Fruit fly (Drosophila melanogaster) whole organism, adult: Measurements from ENCODE around the gene CG9168.

ENCODE experiments used
- CG11617 ChIP-seq: fragments of 200-800 bp; sonication (Bioruptor generic); optimal IDR thresholded peaks from 2 replicates; lab custom pipeline; 2017; ENCODE audit warnings: mild to moderate bottlenecking, missing biosample characterization, missing genetic modification reagents, missing genetic modification characterization
- CG12768 ChIP-seq: fragments of 200-800 bp; sonication (Bioruptor generic); optimal IDR thresholded peaks from 2 replicates; lab custom pipeline; 2017; ENCODE audit warnings: missing biosample characterization, missing genetic modification characterization, mild to moderate bottlenecking, moderate library complexity, missing genetic modification reagents
- CG14711 ChIP-seq: fragments of 200-800 bp; sonication (Bioruptor generic); optimal IDR thresholded peaks from 2 replicates; lab custom pipeline; 2018; ENCODE audit warnings: missing biosample characterization, mild to moderate bottlenecking, missing genetic modification characterization, moderate library complexity
- CG1620 ChIP-seq: fragments of 200-800 bp; sonication (Bioruptor generic); optimal IDR thresholded peaks from 2 replicates; lab custom pipeline; 2016; ENCODE audit warnings: missing biosample characterization, missing genetic modification characterization
- CG33017 ChIP-seq: fragments of 200-800 bp; sonication (Bioruptor generic); optimal IDR thresholded peaks from 2 replicates; lab custom pipeline; 2018; ENCODE audit warnings: missing biosample characterization, mild to moderate bottlenecking, missing genetic modification characterization, moderate library complexity
- CG5204 ChIP-seq: fragments of 200-800 bp; sonication (Bioruptor generic); optimal IDR thresholded peaks from 2 replicates; lab custom pipeline; 2016; ENCODE audit warnings: missing biosample characterization, missing genetic modification characterization
- CG7045 ChIP-seq: fragments of 200-800 bp; sonication (Bioruptor generic); optimal IDR thresholded peaks from 2 replicates; lab custom pipeline; 2017; ENCODE audit warnings: missing biosample characterization, mild to moderate bottlenecking, missing genetic modification characterization
- CG7101 ChIP-seq: fragments of 200-800 bp; sonication (Bioruptor generic); optimal IDR thresholded peaks from 2 replicates; lab custom pipeline; 2018; ENCODE audit warnings: missing biosample characterization, mild to moderate bottlenecking, missing genetic modification characterization, moderate library complexity
- Clk ChIP-seq: fragments of 200-800 bp; sonication (Bioruptor generic); optimal IDR thresholded peaks from 2 replicates; lab custom pipeline; 2017; ENCODE audit warnings: missing biosample characterization, missing genetic modification characterization
- Crg-1 ChIP-seq: fragments of 200-800 bp; sonication (Bioruptor generic); optimal IDR thresholded peaks from 2 replicates; lab custom pipeline; 2016; ENCODE audit warnings: missing biosample characterization, missing genetic modification characterization
- Hr96 ChIP-seq: fragments of 200-800 bp; sonication (Bioruptor generic); optimal IDR thresholded peaks from 2 replicates; lab custom pipeline; 2016; ENCODE audit warnings: missing biosample characterization, missing genetic modification characterization
- Mnt ChIP-seq: fragments of 200-800 bp; sonication (Bioruptor generic); optimal IDR thresholded peaks from 2 replicates; lab custom pipeline; 2016; ENCODE audit warnings: missing biosample characterization, mild to moderate bottlenecking, missing genetic modification characterization
- bab1 ChIP-seq: fragments of 200-800 bp; sonication (Bioruptor generic); optimal IDR thresholded peaks from 3 replicates; lab custom pipeline; 2019; ENCODE audit warnings: missing biosample characterization, mild to moderate bottlenecking, missing genetic modification characterization, moderate library complexity
- cic ChIP-seq: fragments of 200-800 bp; sonication (Bioruptor generic); optimal IDR thresholded peaks from 2 replicates; lab custom pipeline; 2017; ENCODE audit warnings: missing biosample characterization, mild to moderate bottlenecking, missing genetic modification characterization, moderate library complexity
- cnc ChIP-seq, 2 experiments: fragments of >200 bp; optimal IDR thresholded peaks; 2 replicates each; lab custom pipeline; 2017
- kay ChIP-seq: fragments of 200-800 bp; sonication (Bioruptor generic); peaks from one replicate; lab custom pipeline; 2016; ENCODE audit warnings: missing biosample characterization, missing genetic modification characterization, borderline replicate concordance
- ovo ChIP-seq: fragments of 200-800 bp; sonication (Bioruptor generic); optimal IDR thresholded peaks from 2 replicates; lab custom pipeline; 2016; ENCODE audit warnings: missing biosample characterization, missing genetic modification characterization
- pad ChIP-seq: fragments of 200-800 bp; sonication (Bioruptor generic); optimal IDR thresholded peaks from 3 replicates; lab custom pipeline; 2017; ENCODE audit warnings: missing biosample characterization, missing genetic modification characterization, mild to moderate bottlenecking, moderate library complexity, missing genetic modification reagents
- tj ChIP-seq: fragments of 200-800 bp; sonication (Bioruptor generic); optimal IDR thresholded peaks from 3 replicates; lab custom pipeline; 2017; ENCODE audit warnings: missing biosample characterization, mild to moderate bottlenecking, missing genetic modification characterization, moderate library complexity
- toe ChIP-seq: fragments of 200-800 bp; sonication (Bioruptor generic); optimal IDR thresholded peaks from 2 replicates; lab custom pipeline; 2016; ENCODE audit warnings: missing biosample characterization, missing genetic modification characterization

The CG9168 gene

DNA sequence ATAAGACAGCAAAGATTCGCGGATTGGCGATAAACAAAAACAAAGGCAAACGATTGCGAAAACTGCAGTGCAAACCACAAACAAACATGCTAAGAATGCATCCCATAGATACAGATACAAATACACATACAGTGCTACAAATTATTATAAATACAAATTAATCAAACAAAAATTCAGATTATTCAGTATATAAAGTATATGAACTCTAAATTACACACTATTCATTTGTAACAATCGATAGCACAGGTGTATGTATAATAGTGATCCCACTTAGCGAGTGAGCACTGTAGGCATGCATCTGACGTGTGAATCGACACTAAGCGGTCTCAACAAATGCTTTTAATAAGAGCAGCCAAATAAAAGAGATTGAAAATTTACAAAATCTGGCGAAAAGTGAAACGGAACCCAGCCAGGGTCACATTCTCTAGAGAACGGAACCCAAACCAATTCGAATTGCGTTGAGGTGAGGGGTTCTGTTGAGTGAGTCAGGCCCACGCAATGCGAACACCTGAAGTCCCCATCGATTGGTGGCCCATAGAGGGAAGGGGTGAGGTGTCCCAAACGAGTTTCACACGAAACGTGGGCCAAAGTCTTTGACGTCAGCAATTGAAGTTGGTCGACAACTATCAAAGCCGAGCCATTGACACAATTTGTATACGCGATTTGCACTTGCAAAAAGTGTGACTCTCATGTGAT, 36.3 kb upstream of the CG9168 start:
- TF ChIP-seq Mnt (no peak), Clk (no peak), CG7101 (tag; lab: Kevin White, UChicago) (peak; percentile 38), CG11617 (peak; percentile 9), CG5204 (GFP tag; lab: Kevin White, UChicago) (peak; percentile 50), CG33017 (peak; percentile 57), tj (peak; percentile 40), CG12768 (GFP tag; lab: Kevin White, UChicago) (no peak), Crg-1 (GFP tag; lab: Kevin White, UChicago) (no peak), Hr96 (no peak), bab1 (peak; percentile 55), cic (GFP tag; lab: Kevin White, UChicago) (no peak), pad (GFP tag; lab: Kevin White, UChicago) (no peak), kay (peak; percentile 25)

DNA sequence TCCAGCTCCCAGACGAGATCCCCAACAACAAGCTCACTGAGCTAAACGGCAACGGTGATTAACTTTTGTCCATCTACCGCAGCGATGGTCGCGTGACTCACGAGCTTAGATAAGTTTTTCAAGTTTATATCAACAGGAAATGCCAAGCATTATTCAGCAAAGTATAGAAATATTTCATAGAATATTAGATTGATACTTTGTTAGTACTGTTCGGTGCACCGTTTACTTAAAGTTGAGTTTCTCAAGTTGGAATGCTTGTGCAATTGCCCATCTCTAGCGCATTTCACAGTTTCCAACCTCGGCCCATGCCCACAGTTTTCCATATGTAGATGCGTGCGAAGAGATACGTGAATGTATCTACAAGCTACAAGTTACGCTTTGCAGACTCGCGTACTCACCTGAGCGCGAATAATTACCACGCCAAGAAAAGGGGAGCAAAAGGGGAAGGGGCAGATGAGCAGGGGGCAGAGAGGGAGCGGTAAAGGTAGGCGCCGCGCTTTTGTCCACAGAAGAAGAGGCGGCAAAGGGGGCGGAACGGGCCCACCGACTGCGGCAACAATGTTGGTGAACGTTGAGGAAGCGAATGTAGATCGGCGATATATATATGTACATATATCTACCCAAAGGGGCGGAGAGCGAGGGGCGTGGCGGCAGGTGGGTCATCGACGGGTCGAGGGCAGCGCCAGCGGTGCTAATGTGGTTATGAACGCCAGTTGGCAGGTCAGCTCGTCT, 34.7 kb upstream of the CG9168 start:
- no peak for TF ChIP-seq Crg-1 (GFP tag; lab: Kevin White, UChicago)
- TF ChIP-seq CG33017, result no peak
- no peak for TF ChIP-seq Mnt
- no peak for TF ChIP-seq CG12768 (GFP tag; lab: Kevin White, UChicago)
- TF ChIP-seq tj, result no peak
- no peak for TF ChIP-seq bab1
- TF ChIP-seq cic (GFP tag; lab: Kevin White, UChicago), result no peak
- no peak for TF ChIP-seq cnc (optimal IDR thresholded peaks at IDR 0.05; lab: Kevin White, UChicago)
- TF ChIP-seq CG11617, result no peak
- no peak for TF ChIP-seq ovo (GFP tag; lab: Kevin White, UChicago)
- TF ChIP-seq Clk, result no peak
- no peak for TF ChIP-seq Hr96
- TF ChIP-seq toe (GFP tag; lab: Kevin White, UChicago), result no peak
- no peak for TF ChIP-seq CG7045 (GFP tag; lab: Kevin White, UChicago)
- TF ChIP-seq CG1620 (GFP tag; lab: Kevin White, UChicago), result no peak
- TF ChIP-seq pad (GFP tag; lab: Kevin White, UChicago), result no peak
- TF ChIP-seq CG14711 (tag; lab: Kevin White, UChicago), result no peak
- TF ChIP-seq CG5204 (GFP tag; lab: Kevin White, UChicago), result no peak
- TF ChIP-seq CG7101 (tag; lab: Kevin White, UChicago), result no peak

DNA sequence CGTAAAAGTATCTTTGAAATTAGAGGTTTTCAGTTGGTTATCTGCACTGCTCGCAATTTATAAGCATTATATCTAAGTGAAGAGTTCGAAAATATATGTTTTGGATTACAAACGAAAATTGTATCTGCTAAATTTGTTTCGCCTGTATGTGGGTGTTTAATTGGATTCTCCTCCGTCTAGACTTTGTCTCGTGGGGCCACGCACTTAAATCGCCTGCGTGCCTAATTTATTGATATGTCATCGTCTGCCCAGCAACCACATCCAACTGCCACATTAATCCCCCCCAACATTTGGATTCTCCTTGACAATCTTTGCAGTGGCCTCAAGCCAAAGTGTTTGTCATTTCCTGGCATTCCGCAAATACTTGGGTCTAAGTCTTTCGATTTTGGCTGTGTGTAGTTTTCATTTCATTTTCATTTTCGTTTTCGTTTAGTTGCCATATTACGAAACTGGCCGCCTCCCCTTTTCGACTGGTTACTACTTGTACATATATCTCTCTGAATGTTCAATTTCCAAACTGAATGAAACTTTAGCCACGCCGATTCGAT, 32.7 kb upstream of the CG9168 start:
- TF ChIP-seq bab1 (no peak), kay (no peak), ovo (GFP tag; lab: Kevin White, UChicago) (no peak), CG14711 (tag; lab: Kevin White, UChicago) (no peak), Clk (no peak), CG11617 (no peak), Hr96 (no peak)

DNA sequence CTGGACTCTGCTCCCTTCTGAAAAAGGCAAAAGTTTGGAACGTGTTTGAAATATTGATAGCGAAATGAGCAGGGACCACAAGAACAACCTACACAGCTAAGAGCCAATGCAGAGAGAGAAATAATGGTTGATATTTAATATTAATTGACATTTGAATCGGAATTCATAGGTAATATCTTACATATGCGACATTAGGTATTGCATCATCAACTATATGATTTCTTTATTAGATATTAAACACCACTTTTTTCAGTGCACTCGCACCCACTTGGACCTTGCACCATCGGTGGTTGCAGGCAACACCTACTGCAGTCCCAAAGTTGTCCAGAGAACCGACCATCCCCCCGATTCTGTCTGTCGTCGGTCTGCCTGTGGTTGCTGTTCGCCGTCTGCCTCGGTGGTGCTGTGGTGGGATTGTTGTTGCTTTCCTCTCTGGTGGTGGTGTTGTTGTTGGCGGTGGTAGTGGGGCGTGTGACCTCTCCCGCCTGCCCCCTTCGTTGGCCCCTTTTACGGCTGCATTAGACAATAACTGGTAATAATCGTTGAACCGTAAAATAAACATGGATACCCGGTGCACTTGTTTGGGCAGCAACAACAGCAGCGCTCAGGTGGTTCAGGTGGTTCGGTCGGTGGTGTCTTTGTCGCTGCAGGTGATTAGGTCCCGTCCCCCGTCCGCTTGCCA, 31.9 kb upstream of the CG9168 start:
- TF ChIP-seq CG5204 (GFP tag; lab: Kevin White, UChicago), result peak; percentile 30
- no peak for TF ChIP-seq CG7101 (tag; lab: Kevin White, UChicago)

DNA sequence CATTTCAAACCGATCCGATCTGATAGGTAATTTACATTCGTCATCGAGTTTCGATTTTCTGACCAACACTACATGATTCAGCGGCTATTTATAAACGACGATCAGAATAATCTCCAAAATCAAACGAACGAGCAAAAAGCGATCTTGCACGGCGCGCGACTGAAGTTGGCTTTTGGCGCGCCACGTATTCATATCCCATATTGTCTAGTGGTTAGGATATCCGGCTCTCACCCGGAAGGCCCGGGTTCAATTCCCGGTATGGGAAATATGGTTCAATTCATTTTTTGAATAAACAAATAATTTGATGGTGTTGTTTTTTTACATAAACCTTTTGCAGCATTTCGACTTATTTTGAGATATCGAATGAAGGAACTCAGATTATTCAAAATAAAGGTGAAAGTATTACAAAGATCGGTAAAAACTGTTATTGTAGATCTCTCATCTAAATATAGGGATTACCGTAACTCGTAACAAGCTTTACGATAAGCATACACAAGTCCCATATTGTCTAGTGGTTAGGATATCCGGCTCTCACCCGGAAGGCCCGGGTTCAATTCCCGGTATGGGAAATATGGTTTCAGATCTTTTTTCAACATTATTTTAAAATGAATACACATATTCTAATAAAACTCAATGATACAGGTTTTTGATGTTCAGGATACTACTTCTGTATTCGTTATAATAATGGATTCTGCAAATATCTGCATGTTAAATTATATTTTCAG, 31.0 kb upstream of the CG9168 start:
- peak; percentile 40 for TF ChIP-seq kay
- no peak for TF ChIP-seq cnc (optimal IDR thresholded peaks at IDR 0.05; lab: Kevin White, UChicago)
- no peak for TF ChIP-seq CG7045 (GFP tag; lab: Kevin White, UChicago)
- no peak for TF ChIP-seq toe (GFP tag; lab: Kevin White, UChicago)
- no peak for TF ChIP-seq Hr96
- no peak for TF ChIP-seq Mnt
- TF ChIP-seq ovo (GFP tag; lab: Kevin White, UChicago), result no peak
- TF ChIP-seq bab1, result no peak
- no peak for TF ChIP-seq tj

DNA sequence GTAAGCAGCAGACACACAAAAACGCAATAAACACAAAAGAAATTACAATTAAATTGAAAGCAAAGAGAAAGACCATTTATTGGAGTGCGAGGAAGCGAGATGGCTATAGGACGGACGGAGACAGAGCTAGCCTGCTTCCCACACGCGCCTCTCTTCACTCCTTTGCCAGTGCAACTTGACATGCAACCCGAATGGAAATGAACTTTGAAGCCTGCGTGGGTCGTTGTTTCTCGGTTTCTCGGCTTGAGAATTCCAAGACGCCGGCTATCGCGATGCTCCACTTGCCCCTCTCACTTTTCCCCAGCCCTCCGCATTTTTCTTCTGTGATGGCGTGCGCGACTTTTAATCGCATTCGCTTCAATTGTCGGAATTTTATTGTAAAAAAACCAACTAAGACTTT, 29.9 kb upstream of the CG9168 start:
- TF ChIP-seq CG5204 (GFP tag; lab: Kevin White, UChicago) (no peak), tj (peak; percentile 22)
